Fruit fly (Drosophila melanogaster) whole organism, embryonic: ENCODE data around the gene Bap60.

Experiments used
- Awh ChIP-seq: fragments of 200-800 bp; sonication (Bioruptor generic); IDR thresholded peaks from 2 replicates; pipeline ENCODE4, ENCODE4 v1.3.6; 2022; ENCODE audit warnings: missing biosample characterization, missing genetic modification characterization
- C15 ChIP-seq: fragments of 200-800 bp; sonication (Bioruptor generic); IDR thresholded peaks from 3 replicates; pipeline ENCODE4 v1.3.6; 2022; ENCODE audit warnings: missing biosample characterization, missing genetic modification characterization
- CG10147 ChIP-seq: fragments of 200-800 bp; sonication (Bioruptor generic); optimal IDR thresholded peaks from 2 replicates; lab custom pipeline; 2019; ENCODE audit warnings: missing biosample characterization, mild to moderate bottlenecking, missing genetic modification characterization, moderate library complexity
- CG10366 ChIP-seq: fragments of 200-800 bp; sonication (Bioruptor generic); IDR thresholded peaks from 2 replicates; pipeline ENCODE4 v1.3.6; 2022; ENCODE audit warnings: missing biosample characterization, missing genetic modification characterization
- CG10543 ChIP-seq: fragments of 200-800 bp; sonication (Bioruptor generic); optimal IDR thresholded peaks from 3 replicates; lab custom pipeline; 2017; ENCODE audit warnings: missing biosample characterization, mild to moderate bottlenecking, missing genetic modification characterization, moderate library complexity
- CG11723 ChIP-seq: fragments of 200-800 bp; sonication (Bioruptor generic); optimal IDR thresholded peaks from 2 replicates; lab custom pipeline; 2017; ENCODE audit warnings: missing biosample characterization, mild to moderate bottlenecking, missing genetic modification characterization
- CG12219 ChIP-seq: fragments of 200-800 bp; sonication (Bioruptor generic); optimal IDR thresholded peaks from 3 replicates; lab custom pipeline; 2018; ENCODE audit warnings: missing biosample characterization, mild to moderate bottlenecking, missing genetic modification characterization
- CG13894 ChIP-seq: fragments of 200-800 bp; sonication (Bioruptor generic); optimal IDR thresholded peaks from 3 replicates; lab custom pipeline; 2018; ENCODE audit warnings: missing biosample characterization, mild to moderate bottlenecking, missing genetic modification characterization, moderate library complexity
- CG14965 ChIP-seq: fragments of 200-800 bp; sonication (Bioruptor generic); optimal IDR thresholded peaks from 2 replicates; lab custom pipeline; 2016; ENCODE audit warnings: missing biosample characterization, missing genetic modification characterization, borderline replicate concordance
- CG15696 ChIP-seq: fragments of 200-800 bp; sonication (Bioruptor generic); optimal IDR thresholded peaks from 2 replicates; lab custom pipeline; 2019; ENCODE audit warnings: missing biosample characterization, mild to moderate bottlenecking, missing genetic modification characterization, moderate library complexity
- CG1602 ChIP-seq: fragments of 200-800 bp; sonication (Bioruptor generic); optimal IDR thresholded peaks from 3 replicates; lab custom pipeline; 2016; ENCODE audit warnings: missing biosample characterization, missing genetic modification characterization
- CG16813 ChIP-seq: fragments of 200-800 bp; sonication (Bioruptor generic); IDR thresholded peaks from 3 replicates; pipeline ENCODE4 v1.3.6; 2022; ENCODE audit warnings: missing biosample characterization, missing genetic modification characterization; ENCODE audit not compliant: partially characterized antibody
- CG2116 ChIP-seq: fragments of 200-800 bp; sonication (Bioruptor generic); optimal IDR thresholded peaks from 3 replicates; lab custom pipeline; 2018; ENCODE audit warnings: missing biosample characterization, mild to moderate bottlenecking, missing genetic modification characterization
- CG2712 ChIP-seq: fragments of 200-800 bp; optimal IDR thresholded peaks from 3 replicates; lab custom pipeline; 2019; ENCODE audit warnings: missing biosample characterization, mild to moderate bottlenecking, missing genetic modification characterization, moderate library complexity
- CG31224 ChIP-seq: fragments of 200-800 bp; sonication (Bioruptor generic); IDR thresholded peaks from 2 replicates; pipeline ENCODE4 v1.3.6; 2022; ENCODE audit warnings: missing biosample characterization, missing genetic modification characterization
- CG31365 ChIP-seq: fragments of 200-800 bp; sonication (Bioruptor generic); optimal IDR thresholded peaks from 2 replicates; lab custom pipeline; 2018; ENCODE audit warnings: missing biosample characterization, mild to moderate bottlenecking, missing genetic modification characterization
- CG4730 ChIP-seq: fragments of 200-800 bp; sonication (Bioruptor generic); IDR thresholded peaks from 2 replicates; pipeline ENCODE4 v1.3.6; 2022; ENCODE audit warnings: missing biosample characterization, missing genetic modification characterization
- Dad ChIP-seq: fragments of 200-800 bp; sonication (Bioruptor generic); optimal IDR thresholded peaks from 3 replicates; lab custom pipeline; 2016; ENCODE audit warnings: missing biosample characterization, missing genetic modification characterization
- Dbx ChIP-seq: fragments of 200-800 bp; sonication (Bioruptor generic); IDR thresholded peaks from 3 replicates; pipeline ENCODE4 v1.3.6; 2022; ENCODE audit warnings: missing biosample characterization, missing genetic modification characterization
- Dip3 ChIP-seq: fragments of 200-800 bp; sonication (Bioruptor generic); optimal IDR thresholded peaks from 3 replicates; lab custom pipeline; 2016; ENCODE audit warnings: missing biosample characterization, missing genetic modification characterization
- Dp ChIP-seq: fragments of 200-800 bp; sonication (Bioruptor generic); optimal IDR thresholded peaks from 2 replicates; lab custom pipeline; 2018; ENCODE audit warnings: missing biosample characterization, mild to moderate bottlenecking, missing genetic modification characterization, moderate library complexity
- E2f1 ChIP-seq: fragments of 200-800 bp; sonication (Bioruptor generic); IDR thresholded peaks from 2 replicates; pipeline ENCODE4 v1.3.6; 2022; ENCODE audit warnings: missing biosample characterization, missing genetic modification characterization
- Gug ChIP-seq: fragments of 200-800 bp; sonication (Bioruptor generic); IDR thresholded peaks from 4 replicates; pipeline ENCODE4 v1.3.6; 2022; ENCODE audit warnings: missing biosample characterization, missing genetic modification characterization
- H15 ChIP-seq: fragments of 200-800 bp; sonication (Bioruptor generic); IDR thresholded peaks from 3 replicates; pipeline ENCODE4 v1.3.6; 2022; ENCODE audit warnings: missing biosample characterization, missing genetic modification characterization
- HHEX ChIP-seq: fragments of 200-800 bp; sonication (Bioruptor generic); optimal IDR thresholded peaks from 3 replicates; lab custom pipeline; 2017; ENCODE audit warnings: missing biosample characterization, mild to moderate bottlenecking, missing genetic modification characterization, missing genetic modification reagents
- HmgZ ChIP-seq: fragments of 200-800 bp; sonication (Bioruptor generic); optimal IDR thresholded peaks from 2 replicates; lab custom pipeline; 2018; ENCODE audit warnings: missing biosample characterization, mild to moderate bottlenecking, missing genetic modification characterization
- Meics ChIP-seq: fragments of 200-800 bp; sonication (Bioruptor generic); optimal IDR thresholded peaks from 2 replicates; lab custom pipeline; 2017; ENCODE audit warnings: missing biosample characterization, mild to moderate bottlenecking, missing genetic modification characterization
- PHDP ChIP-seq: fragments of 200-800 bp; sonication (Bioruptor generic); optimal IDR thresholded peaks from 3 replicates; lab custom pipeline; 2018; ENCODE audit warnings: missing biosample characterization, mild to moderate bottlenecking, missing genetic modification characterization, moderate library complexity
- Poxn ChIP-seq: fragments of 200-800 bp; sonication (Bioruptor generic); IDR thresholded peaks from 2 replicates; pipeline ENCODE4 v1.3.6; 2022; ENCODE audit warnings: missing biosample characterization, missing genetic modification characterization
- chm ChIP-seq: fragments of 200-800 bp; sonication (Bioruptor generic); IDR thresholded peaks from 2 replicates; pipeline ENCODE4 v1.3.6; 2022; ENCODE audit warnings: missing biosample characterization, missing genetic modification characterization
- croc ChIP-seq: fragments of 200-800 bp; sonication (Bioruptor generic); conservative IDR thresholded peaks from 3 replicates; pipeline ENCODE4 v1.3.6; 2022; ENCODE audit warnings: missing biosample characterization, missing genetic modification characterization
- crol ChIP-seq: fragments of 200-800 bp; sonication (Bioruptor generic); IDR thresholded peaks from 2 replicates; pipeline ENCODE4 v1.3.6; 2022; ENCODE audit warnings: missing biosample characterization, missing genetic modification characterization
- exex ChIP-seq: fragments of 200-800 bp; sonication (Bioruptor generic); optimal IDR thresholded peaks from 4 replicates; lab custom pipeline; 2018; ENCODE audit warnings: missing biosample characterization, mild to moderate bottlenecking, missing genetic modification characterization, moderate library complexity
- fu2 ChIP-seq: fragments of 200-800 bp; sonication (Bioruptor generic); optimal IDR thresholded peaks from 2 replicates; lab custom pipeline; 2016; ENCODE audit warnings: missing biosample characterization, missing genetic modification characterization
- gce ChIP-seq: fragments of 200-800 bp; sonication (Bioruptor generic); IDR thresholded peaks from 3 replicates; pipeline ENCODE4 v1.3.6; 2022; ENCODE audit warnings: missing biosample characterization, missing genetic modification characterization
- jigr1 ChIP-seq: fragments of 200-800 bp; sonication (Bioruptor generic); IDR thresholded peaks from 3 replicates; pipeline ENCODE4 v1.3.6; 2022; ENCODE audit warnings: missing biosample characterization, missing genetic modification characterization
- jing ChIP-seq: fragments of 200-800 bp; sonication (Bioruptor generic); optimal IDR thresholded peaks from 2 replicates; lab custom pipeline; 2018; ENCODE audit warnings: missing biosample characterization, mild to moderate bottlenecking, missing genetic modification characterization
- knrl ChIP-seq: fragments of 200-800 bp; sonication (Bioruptor generic); IDR thresholded peaks from 3 replicates; pipeline ENCODE4 v1.3.6; 2022; ENCODE audit warnings: missing biosample characterization, missing genetic modification characterization; ENCODE audit not compliant: partially characterized antibody
- lab ChIP-seq: fragments of 200-800 bp; sonication (Bioruptor generic); optimal IDR thresholded peaks from 3 replicates; lab custom pipeline; 2017; ENCODE audit warnings: missing biosample characterization, missing genetic modification characterization, mild to moderate bottlenecking, moderate library complexity, missing genetic modification reagents
- org-1 ChIP-seq: fragments of 200-800 bp; sonication (Bioruptor generic); optimal IDR thresholded peaks from 2 replicates; lab custom pipeline; 2017; ENCODE audit warnings: missing biosample characterization, missing genetic modification characterization
- pb ChIP-seq: fragments of 200-800 bp; sonication (Bioruptor generic); optimal IDR thresholded peaks from 3 replicates; lab custom pipeline; 2016; ENCODE audit warnings: missing biosample characterization, missing genetic modification characterization
- prd ChIP-seq, 3 experiments: fragments of >200 bp in 2 of 3; fragments of 200-800 bp in 1 of 3; sonication (Bioruptor generic) in 1 of 3; optimal IDR thresholded peaks in 2 of 3; IDR thresholded peaks in 1 of 3; 2 replicates in 2 of 3; 3 replicates in 1 of 3; pipeline versions ENCODE4 v1.3.6 to Lab custom; 2017 to 2022; ENCODE audit warnings: missing biosample characterization in 1 of 3, missing genetic modification characterization in 1 of 3
- pros ChIP-seq: fragments of 200-800 bp; sonication (Bioruptor generic); optimal IDR thresholded peaks from 3 replicates; lab custom pipeline; 2019; ENCODE audit warnings: missing biosample characterization, mild to moderate bottlenecking, missing genetic modification characterization, moderate library complexity
- pum ChIP-seq: fragments of 200-800 bp; sonication (Bioruptor generic); optimal IDR thresholded peaks from 2 replicates; lab custom pipeline; 2016; ENCODE audit warnings: missing biosample characterization, missing genetic modification characterization
- sima ChIP-seq: fragments of 200-800 bp; sonication (Bioruptor generic); optimal IDR thresholded peaks from 2 replicates; lab custom pipeline; 2016; ENCODE audit warnings: missing biosample characterization, missing genetic modification characterization
- slp2 ChIP-seq: fragments of 200-800 bp; sonication (Bioruptor generic); optimal IDR thresholded peaks from 2 replicates; lab custom pipeline; 2016; ENCODE audit warnings: missing biosample characterization, missing genetic modification characterization
- sna ChIP-seq: fragments of 200-800 bp; sonication (Bioruptor generic); IDR thresholded peaks from 2 replicates; pipeline ENCODE4 v1.3.6; 2022; ENCODE audit warnings: missing biosample characterization, missing genetic modification characterization; ENCODE audit not compliant: partially characterized antibody
- tap ChIP-seq: fragments of 200-800 bp; optimal IDR thresholded peaks from 3 replicates; lab custom pipeline; 2019; ENCODE audit warnings: missing biosample characterization, mild to moderate bottlenecking, missing genetic modification characterization, moderate library complexity
- tll ChIP-seq, 2 experiments: fragments of 200-800 bp in 1 of 2; fragments of >200 bp in 1 of 2; sonication (Bioruptor generic) in 1 of 2; optimal IDR thresholded peaks; 2 replicates each; lab custom pipeline; 2017 to 2019; ENCODE audit warnings: missing biosample characterization in 2 of 2, missing genetic modification characterization in 2 of 2, mild to moderate bottlenecking in 1 of 2, moderate library complexity in 1 of 2
- zen ChIP-seq: fragments of 200-800 bp; sonication (Bioruptor generic); optimal IDR thresholded peaks from 3 replicates; lab custom pipeline; 2018; ENCODE audit warnings: missing biosample characterization, mild to moderate bottlenecking, missing genetic modification characterization, moderate library complexity

Bap60 gene

dm6 chrX:13130175-13130822 is 29.0 kb downstream of the Bap60 start (continued):
- TF ChIP-seq zen (tag; lab: Kevin White, UChicago) (peak; percentile 50), fu2 (GFP tag; lab: Kevin White, UChicago) (peak; percentile 45), CG2116 (GFP tag; lab: Kevin White, UChicago) (peak; percentile 17), tap (no peak), CG10366 (no peak; the same call in 1 of the 2 replicates), croc (GFP tag; lab: Robert Waterston, UW) (peak; percentile 49; the same call in 2 of the 3 replicates), Dbx (GFP tag; lab: Robert Waterston, UW) (no peak), jigr1 (GFP tag; lab: Robert Waterston, UW) (no peak), pros (GFP tag; lab: Kevin White, UChicago) (no peak), org-1 (GFP tag; lab: Kevin White, UChicago) (peak; percentile 80), gce (GFP tag; lab: Robert Waterston, UW) (no peak), pb (GFP tag; lab: Kevin White, UChicago) (no peak), Meics (GFP tag; lab: Kevin White, UChicago) (peak; percentile 81), pum (GFP tag; lab: Kevin White, UChicago) (peak; percentile 31), CG13894 (peak; percentile 54), tll (GFP tag; optimal IDR thresholded peaks at IDR 0.05; lab: Kevin White, UChicago) (no peak), Dp (GFP tag; lab: Kevin White, UChicago) (no peak), Awh (GFP tag; lab: Robert Waterston, UW) (no peak), CG11723 (GFP tag; lab: Kevin White, UChicago) (peak; percentile 61), HHEX (GFP tag; lab: Kevin White, UChicago) (peak; percentile 70), CG16813 (GFP tag; lab: Robert Waterston, UW) (no peak), lab (peak; percentile 81), chm (GFP tag; lab: Robert Waterston, UW) (0 out of 2 replicates have a peak, but pooled peaks have one; percentile 30), knrl (GFP tag; lab: Robert Waterston, UW) (no peak), CG10543 (GFP tag; lab: Kevin White, UChicago) (peak; percentile 64), sima (no peak), exex (tag; lab: Kevin White, UChicago) (peak; percentile 57), sna (GFP tag; lab: Robert Waterston, UW) (no peak), CG15696 (tag; lab: Kevin White, UChicago) (peak; percentile 74), H15 (GFP tag; lab: Robert Waterston, UW) (no peak), crol (GFP tag; lab: Robert Waterston, UW) (no peak), CG31224 (GFP tag; lab: Robert Waterston, UW) (no peak), CG12219 (GFP tag; lab: Kevin White, UChicago) (peak; percentile 78), slp2 (GFP tag; lab: Kevin White, UChicago) (peak; percentile 71), E2f1 (GFP tag; lab: Robert Waterston, UW) (peak; percentile 58), Gug (GFP tag; lab: Robert Waterston, UW) (no peak), Dad (GFP tag; lab: Kevin White, UChicago) (peak; percentile 48)

DNA sequence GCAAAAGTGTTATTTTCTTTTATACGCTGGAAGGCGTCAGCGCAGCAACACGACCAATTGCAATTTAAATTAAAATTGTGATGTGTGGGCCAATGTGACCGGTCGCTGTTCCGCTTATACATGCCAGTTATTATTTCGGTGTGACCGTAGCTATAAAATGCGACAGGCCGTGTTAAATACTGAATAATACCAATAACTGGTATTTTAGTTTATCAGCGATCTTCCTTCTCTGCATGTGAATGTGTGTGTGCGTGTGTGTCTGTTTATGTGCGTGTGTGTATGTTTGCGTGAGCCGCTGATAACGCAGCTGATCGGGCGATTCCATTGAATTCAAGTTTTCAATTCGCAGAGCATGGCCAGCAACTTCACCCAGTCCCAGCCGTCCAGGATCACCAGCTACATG is 30.6 kb downstream of the Bap60 start, which contains the start of the genes CG32638, CG15717 and MFS10:
Gene CG32638 (minus strand): TSS at position 45 of the 403 bp plus-strand sequence.
Gene CG15717 (plus strand): TSS at position 203 of the 403 bp plus-strand sequence.
Gene MFS10 (plus strand): TSS at position 269 of the 403 bp plus-strand sequence.
- TF ChIP-seq CG1602 (GFP tag; lab: Kevin White, UChicago) (no peak), HmgZ (peak; percentile 83), CG31365 (tag; lab: Kevin White, UChicago) (peak; percentile 72), Poxn (GFP tag; lab: Robert Waterston, UW) (no peak), CG4730 (GFP tag; lab: Robert Waterston, UW) (no peak), pb (GFP tag; lab: Kevin White, UChicago) (no peak), jing (GFP tag; lab: Kevin White, UChicago) (no peak), PHDP (no peak), Dip3 (GFP tag; lab: Kevin White, UChicago) (no peak), CG2712 (tag; lab: Kevin White, UChicago) (peak; percentile 33), prd (optimal IDR thresholded peaks at IDR 0.05; lab: Kevin White, UChicago) (no peak), prd (GFP tag; IDR thresholded peaks at IDR 0.05; lab: Robert Waterston, UW) (no peak), C15 (GFP tag; lab: Robert Waterston, UW) (no peak), CG14965 (GFP tag; lab: Kevin White, UChicago) (no peak), CG10147 (peak; percentile 10)
